Fruit fly (Drosophila melanogaster): Measurements from ENCODE around the gene Daxx.

The Daxx gene

dm6 chr2L:6494405-6494816 lies 13.7 kb downstream of the Daxx start, which contains the start of gene CG9547 (continued):
- no peak for TF ChIP-seq CG16779 (tag; optimal IDR thresholded peaks at IDR 0.05)
- TF ChIP-seq Ets96B (tag; optimal IDR thresholded peaks at IDR 0.05), result no peak

- TF ChIP-seq Sox102F (GFP tag; optimal IDR thresholded peaks at IDR 0.05), result no peak
- TF ChIP-seq dac (GFP tag; optimal IDR thresholded peaks at IDR 0.05), result no peak
- no peak for TF ChIP-seq CG6276 (GFP tag; optimal IDR thresholded peaks at IDR 0.05)
- TF ChIP-seq CG16779 (tag; optimal IDR thresholded peaks at IDR 0.05), result no peak
- TF ChIP-seq CG8119 (GFP tag; IDR thresholded peaks at IDR 0.05), result no peak
- no peak for TF ChIP-seq CG6808 (GFP tag; optimal IDR thresholded peaks at IDR 0.05)
- no peak for TF ChIP-seq Sox14 (GFP tag; optimal IDR thresholded peaks at IDR 0.05)
- TF ChIP-seq Eip93F (GFP tag; optimal IDR thresholded peaks at IDR 0.05), result no peak
- TF ChIP-seq Gug (GFP tag; IDR thresholded peaks at IDR 0.05), result no peak
- no peak for TF ChIP-seq CG10631 (GFP tag; optimal IDR thresholded peaks at IDR 0.05)
These were observed 16.0 kb downstream of the Daxx start, which contains the start of gene CG9550 for dm6 chr2L:6496753-6497152. CG9550 (plus strand) TSS chr2L:6497053.

- TF ChIP-seq CG1621 (tag; optimal IDR thresholded peaks at IDR 0.05), result peak; percentile 71
- TF ChIP-seq cyc (GFP tag; optimal IDR thresholded peaks at IDR 0.05), result no peak
- TF ChIP-seq Eip78C (GFP tag), result peak; percentile 80
- TF ChIP-seq CG32006 (GFP tag; optimal IDR thresholded peaks at IDR 0.05), result no peak
- TF ChIP-seq OdsH (GFP tag; optimal IDR thresholded peaks at IDR 0.05), result no peak
- TF ChIP-seq CG8632 (GFP tag; optimal IDR thresholded peaks at IDR 0.05), result no peak
- no peak for TF ChIP-seq dac (GFP tag; optimal IDR thresholded peaks at IDR 0.05)
- no peak for TF ChIP-seq CG34406 (GFP tag; optimal IDR thresholded peaks at IDR 0.05)
- no peak for TF ChIP-seq CG6808 (GFP tag; optimal IDR thresholded peaks at IDR 0.05)
- TF ChIP-seq salr (GFP tag; optimal IDR thresholded peaks at IDR 0.05), result no peak
- peak; percentile 18 for TF ChIP-seq CG3032 (tag; optimal IDR thresholded peaks at IDR 0.05)
- no peak for TF ChIP-seq acj6 (GFP tag; optimal IDR thresholded peaks at IDR 0.05)
- TF ChIP-seq pdm3 (GFP tag; optimal IDR thresholded peaks at IDR 0.05), result no peak
- peak; percentile 66 for TF ChIP-seq CG6854 (GFP tag; optimal IDR thresholded peaks at IDR 0.05)
- no peak for TF ChIP-seq Hr4 (GFP tag; optimal IDR thresholded peaks at IDR 0.05)
- no peak for TF ChIP-seq Gug (GFP tag; IDR thresholded peaks at IDR 0.05)
- peak; percentile 37; the same call in 1 of the 3 replicates for TF ChIP-seq eg (GFP tag; IDR thresholded peaks at IDR 0.05)
- TF ChIP-seq Sox14 (GFP tag; optimal IDR thresholded peaks at IDR 0.05), result peak; percentile 53
- TF ChIP-seq Lpt (GFP tag; optimal IDR thresholded peaks at IDR 0.05), result no peak
- TF ChIP-seq esn (GFP tag; optimal IDR thresholded peaks at IDR 0.05), result peak; percentile 24
- no peak for TF ChIP-seq CG11294 (GFP tag; IDR thresholded peaks at IDR 0.05)
- TF ChIP-seq lz (GFP tag; optimal IDR thresholded peaks at IDR 0.05), result no peak
- no peak for TF ChIP-seq Sox15 (GFP tag; optimal IDR thresholded peaks at IDR 0.05)
- TF ChIP-seq CG6163 (GFP tag; IDR thresholded peaks at IDR 0.05), result 0 out of 3 replicates have a peak, but pooled peaks have one; percentile 12
- no peak for TF ChIP-seq Eip93F (GFP tag; optimal IDR thresholded peaks at IDR 0.05)
- peak; percentile 23; the same call in 1 of the 3 replicates for TF ChIP-seq CG8119 (GFP tag; IDR thresholded peaks at IDR 0.05)
- TF ChIP-seq CG3919 (GFP tag; optimal IDR thresholded peaks at IDR 0.05), result peak; percentile 28
- TF ChIP-seq svp (GFP tag), result no peak
- TF ChIP-seq Met (GFP tag; optimal IDR thresholded peaks at IDR 0.05), result no peak
- TF ChIP-seq CG6276 (GFP tag; optimal IDR thresholded peaks at IDR 0.05), result no peak
- peak; percentile 6 for TF ChIP-seq dsx (GFP tag; optimal IDR thresholded peaks at IDR 0.05; ENCODE audit: poor library complexity, severe bottlenecking)
- TF ChIP-seq CG10669 (GFP tag; optimal IDR thresholded peaks at IDR 0.05), result no peak
- no peak for TF ChIP-seq topi (GFP tag; optimal IDR thresholded peaks at IDR 0.05)
- TF ChIP-seq Sox102F (GFP tag; optimal IDR thresholded peaks at IDR 0.05), result no peak
- TF ChIP-seq CG11902 (GFP tag; optimal IDR thresholded peaks at IDR 0.05), result no peak
These were observed 17.7 kb downstream of the Daxx start, which contains the start of gene CG31637 for dm6 chr2L:6498448-6498847. CG31637 (plus strand) TSS chr2L:6498647.
